Worm (Caenorhabditis elegans): Measurements from ENCODE around the gene scd-2.

ce11 chrV:6650508-6650907, 17.5 kb downstream of the scd-2 start:
- TF ChIP-seq cog-1 (tag; optimal IDR thresholded peaks at IDR 0.05) = no peak
- TF ChIP-seq klf-2 (GFP tag; conservative IDR thresholded peaks at IDR 0.05) = no peak
- no peak for TF ChIP-seq med-1 (GFP tag; optimal IDR thresholded peaks at IDR 0.05; ENCODE audit: insufficient read depth)
